Fruit fly (Drosophila melanogaster) whole organism, prepupa: Measurements from ENCODE around the gene CG43938.

Experiments
- Blimp-1 ChIP-seq: fragments of 200-800 bp; sonication (Bioruptor generic); optimal IDR thresholded peaks from 3 replicates; lab custom pipeline; 2017; ENCODE audit warnings: missing biosample characterization, missing genetic modification characterization, mild to moderate bottlenecking, moderate library complexity, missing genetic modification reagents
- CG10631 ChIP-seq: fragments of 200-800 bp; sonication (Bioruptor generic); optimal IDR thresholded peaks from 2 replicates; lab custom pipeline; 2016; ENCODE audit warnings: missing biosample characterization, missing genetic modification characterization
- CG11294 ChIP-seq: fragments of 200-800 bp; sonication (Bioruptor generic); IDR thresholded peaks from 2 replicates; pipeline ENCODE4 v1.3.6; 2022; ENCODE audit warnings: missing biosample characterization, missing genetic modification characterization
- CG11762 ChIP-seq: fragments of 200-800 bp; sonication (Bioruptor generic); optimal IDR thresholded peaks from 3 replicates; lab custom pipeline; 2016; ENCODE audit warnings: missing biosample characterization, missing genetic modification characterization; ENCODE audit not compliant: insufficient read depth
- CG11902 ChIP-seq: fragments of 200-800 bp; sonication (Bioruptor generic); optimal IDR thresholded peaks from 3 replicates; lab custom pipeline; 2016; ENCODE audit warnings: missing biosample characterization, missing genetic modification characterization
- CG1621 ChIP-seq: fragments of 200-800 bp; sonication (Bioruptor generic); optimal IDR thresholded peaks from 3 replicates; lab custom pipeline; 2018; ENCODE audit warnings: missing biosample characterization, mild to moderate bottlenecking, missing genetic modification characterization
- CG16779 ChIP-seq: fragments of 200-800 bp; sonication (Bioruptor generic); optimal IDR thresholded peaks from 3 replicates; lab custom pipeline; 2017; ENCODE audit warnings: missing biosample characterization, mild to moderate bottlenecking, missing genetic modification characterization
- CG31627 ChIP-seq: fragments of 200-800 bp; sonication (Bioruptor generic); optimal IDR thresholded peaks from 3 replicates; lab custom pipeline; 2016; ENCODE audit warnings: missing biosample characterization, missing genetic modification characterization
- CG3919 ChIP-seq: fragments of 200-800 bp; sonication (Bioruptor generic); optimal IDR thresholded peaks from 3 replicates; lab custom pipeline; 2016; ENCODE audit warnings: missing biosample characterization, missing genetic modification characterization
- CG4318 ChIP-seq: fragments of 200-800 bp; sonication (Bioruptor generic); optimal IDR thresholded peaks from 3 replicates; lab custom pipeline; 2017; ENCODE audit warnings: missing biosample characterization, mild to moderate bottlenecking, missing genetic modification characterization
- CG6163 ChIP-seq: fragments of 200-800 bp; sonication (Bioruptor generic); IDR thresholded peaks from 3 replicates; pipeline ENCODE4 v1.3.6; 2022; ENCODE audit warnings: missing biosample characterization, missing genetic modification characterization
- CG6276 ChIP-seq: fragments of 200-800 bp; sonication (Bioruptor generic); optimal IDR thresholded peaks from 2 replicates; lab custom pipeline; 2017; ENCODE audit warnings: missing biosample characterization, mild to moderate bottlenecking, missing genetic modification characterization
- CG6792 ChIP-seq: fragments of 200-800 bp; sonication (Bioruptor generic); optimal IDR thresholded peaks from 3 replicates; lab custom pipeline; 2016; ENCODE audit warnings: missing biosample characterization, missing genetic modification characterization
- CG6854 ChIP-seq: fragments of 200-800 bp; sonication (Bioruptor generic); optimal IDR thresholded peaks from 2 replicates; lab custom pipeline; 2017; ENCODE audit warnings: missing biosample characterization, mild to moderate bottlenecking, missing genetic modification characterization
- CG7368 ChIP-seq: fragments of 200-800 bp; sonication (Bioruptor generic); optimal IDR thresholded peaks from 3 replicates; lab custom pipeline; 2016; ENCODE audit warnings: missing biosample characterization, missing genetic modification characterization
- CG8119 ChIP-seq: fragments of 200-800 bp; sonication (Bioruptor generic); IDR thresholded peaks from 3 replicates; pipeline ENCODE4 v1.3.6; 2022; ENCODE audit warnings: missing biosample characterization, missing genetic modification characterization
- CG8632 ChIP-seq: fragments of 200-800 bp; sonication (Bioruptor generic); optimal IDR thresholded peaks from 3 replicates; lab custom pipeline; 2016; ENCODE audit warnings: missing biosample characterization, missing genetic modification characterization
- Eip78C ChIP-seq: fragments of 200-800 bp; sonication (Bioruptor generic); peaks from one replicate; lab custom pipeline; 2016; ENCODE audit warnings: missing biosample characterization, missing genetic modification characterization
- Eip93F ChIP-seq: fragments of 200-800 bp; sonication (Bioruptor generic); optimal IDR thresholded peaks from 2 replicates; lab custom pipeline; 2016; ENCODE audit warnings: missing biosample characterization, mild to moderate bottlenecking, missing genetic modification characterization
- Ets21C ChIP-seq: fragments of 200-800 bp; sonication (Bioruptor generic); optimal IDR thresholded peaks from 3 replicates; lab custom pipeline; 2016; ENCODE audit warnings: missing biosample characterization, missing genetic modification characterization
- Gug ChIP-seq: fragments of 200-800 bp; sonication (Bioruptor generic); IDR thresholded peaks from 2 replicates; pipeline ENCODE4 v1.3.6; 2022; ENCODE audit warnings: missing biosample characterization, missing genetic modification characterization
- Hr39 ChIP-seq: fragments of 200-800 bp; sonication (Bioruptor generic); optimal IDR thresholded peaks from 2 replicates; lab custom pipeline; 2016; ENCODE audit warnings: missing biosample characterization, missing genetic modification characterization
- Hr4 ChIP-seq: fragments of 200-800 bp; sonication (Bioruptor generic); optimal IDR thresholded peaks from 3 replicates; lab custom pipeline; 2016; ENCODE audit warnings: missing biosample characterization, missing genetic modification characterization
- Lpt ChIP-seq: fragments of 200-800 bp; sonication (Bioruptor generic); optimal IDR thresholded peaks from 3 replicates; lab custom pipeline; 2016; ENCODE audit warnings: missing biosample characterization, missing genetic modification characterization
- Met ChIP-seq: fragments of 200-800 bp; sonication (Bioruptor generic); optimal IDR thresholded peaks from 3 replicates; lab custom pipeline; 2016; ENCODE audit warnings: missing biosample characterization, missing genetic modification characterization
- OdsH ChIP-seq: fragments of 200-800 bp; sonication (Bioruptor generic); optimal IDR thresholded peaks from 3 replicates; lab custom pipeline; 2016; ENCODE audit warnings: missing biosample characterization, missing genetic modification characterization
- Sox102F ChIP-seq: fragments of 200-800 bp; sonication (Bioruptor generic); optimal IDR thresholded peaks from 2 replicates; lab custom pipeline; 2016; ENCODE audit warnings: missing biosample characterization, mild to moderate bottlenecking, missing genetic modification characterization
- Sox15 ChIP-seq: fragments of 200-800 bp; sonication (Bioruptor generic); optimal IDR thresholded peaks from 3 replicates; lab custom pipeline; 2016; ENCODE audit warnings: missing biosample characterization, missing genetic modification characterization
- cyc ChIP-seq: fragments of 200-800 bp; sonication (Bioruptor generic); optimal IDR thresholded peaks from 3 replicates; lab custom pipeline; 2016; ENCODE audit warnings: missing biosample characterization, missing genetic modification characterization
- dac ChIP-seq: fragments of 200-800 bp; sonication (Bioruptor generic); optimal IDR thresholded peaks from 2 replicates; lab custom pipeline; 2017; ENCODE audit warnings: missing biosample characterization, mild to moderate bottlenecking, missing genetic modification characterization
- eg ChIP-seq: fragments of 200-800 bp; sonication (Bioruptor generic); IDR thresholded peaks from 3 replicates; pipeline ENCODE4 v1.3.6; 2022; ENCODE audit warnings: missing biosample characterization, missing genetic modification characterization
- esn ChIP-seq: fragments of 200-800 bp; sonication (Bioruptor generic); optimal IDR thresholded peaks from 2 replicates; lab custom pipeline; 2016; ENCODE audit warnings: missing biosample characterization, mild to moderate bottlenecking, missing genetic modification characterization, moderate library complexity
- fd85E ChIP-seq: fragments of 200-800 bp; sonication (Bioruptor generic); optimal IDR thresholded peaks from 3 replicates; lab custom pipeline; 2016; ENCODE audit warnings: missing biosample characterization, missing genetic modification characterization
- lz ChIP-seq: fragments of 200-800 bp; sonication (Bioruptor generic); optimal IDR thresholded peaks from 3 replicates; lab custom pipeline; 2016; ENCODE audit warnings: missing biosample characterization, missing genetic modification characterization
- pdm3 ChIP-seq: fragments of 200-800 bp; sonication (Bioruptor generic); optimal IDR thresholded peaks from 3 replicates; lab custom pipeline; 2016; ENCODE audit warnings: missing biosample characterization, missing genetic modification characterization
- salr ChIP-seq, 2 experiments: fragments of 200-800 bp; sonication (Bioruptor generic); optimal IDR thresholded peaks; 3 replicates each; lab custom pipeline; 2016 to 2018; ENCODE audit warnings: missing biosample characterization in 2 of 2, missing genetic modification characterization in 2 of 2, mild to moderate bottlenecking in 1 of 2
- spab ChIP-seq: fragments of 200-800 bp; sonication (Bioruptor generic); optimal IDR thresholded peaks from 2 replicates; lab custom pipeline; 2017; ENCODE audit warnings: missing biosample characterization, mild to moderate bottlenecking, missing genetic modification characterization, missing genetic modification reagents
- ss ChIP-seq, 2 experiments: fragments of 200-800 bp; sonication (Bioruptor generic); optimal IDR thresholded peaks; 2 replicates in 1 of 2; 3 replicates in 1 of 2; lab custom pipeline; 2017 to 2018; ENCODE audit warnings: mild to moderate bottlenecking in 2 of 2, missing biosample characterization in 2 of 2, missing genetic modification characterization in 2 of 2, moderate library complexity in 1 of 2
- svp ChIP-seq: fragments of 200-800 bp; sonication (Bioruptor generic); peaks from one replicate; lab custom pipeline; 2016; ENCODE audit warnings: missing biosample characterization, missing genetic modification characterization
- topi ChIP-seq: fragments of 200-800 bp; sonication (Bioruptor generic); optimal IDR thresholded peaks from 3 replicates; lab custom pipeline; 2016; ENCODE audit warnings: missing biosample characterization, missing genetic modification characterization
- vri ChIP-seq: fragments of 200-800 bp; sonication (Bioruptor generic); optimal IDR thresholded peaks from 3 replicates; lab custom pipeline; 2016; ENCODE audit warnings: missing biosample characterization, mild to moderate bottlenecking, missing genetic modification characterization

Gene CG43938

dm6 chr3L:21099019-21099447, 22.4 kb upstream of the CG43938 start (continued):
- TF ChIP-seq Sox15 (peak; percentile 60), CG11902 (GFP tag; lab: Kevin White, UChicago) (peak; percentile 20), CG8632 (GFP tag; lab: Kevin White, UChicago) (peak; percentile 42), Ets21C (GFP tag; lab: Kevin White, UChicago) (peak; percentile 62), OdsH (GFP tag; lab: Kevin White, UChicago) (peak; percentile 59), pdm3 (GFP tag; lab: Kevin White, UChicago) (peak; percentile 65), Sox102F (peak; percentile 49), CG3919 (GFP tag; lab: Kevin White, UChicago) (peak; percentile 54), topi (peak; percentile 75), vri (GFP tag; lab: Kevin White, UChicago) (no peak), Blimp-1 (peak; percentile 30), CG8119 (GFP tag; lab: Robert Waterston, UW) (no peak; the same call in 2 of the 3 replicates), esn (GFP tag; lab: Kevin White, UChicago) (peak; percentile 89), CG10631 (GFP tag; lab: Kevin White, UChicago) (peak; percentile 58), svp (GFP tag; lab: Kevin White, UChicago) (peak; percentile 89), Lpt (peak; percentile 31), ss (GFP tag; optimal IDR thresholded peaks at IDR 0.05; lab: Kevin White, UChicago) (peak in 1 of 2 experiments; percentile 7), fd85E (GFP tag; lab: Kevin White, UChicago) (no peak), CG11762 (GFP tag; lab: Kevin White, UChicago) (no peak), CG6276 (GFP tag; lab: Kevin White, UChicago) (no peak), CG7368 (GFP tag; lab: Kevin White, UChicago) (peak; percentile 24), Eip93F (no peak), Hr39 (GFP tag; lab: Kevin White, UChicago) (peak; percentile 61), lz (GFP tag; lab: Kevin White, UChicago) (peak; percentile 78), Gug (no peak), dac (GFP tag; lab: Kevin White, UChicago) (no peak), CG6792 (peak; percentile 49), spab (GFP tag; lab: Kevin White, UChicago) (peak; percentile 56), CG16779 (tag; lab: Kevin White, UChicago) (peak; percentile 36), Met (peak; percentile 73), cyc (GFP tag; lab: Kevin White, UChicago) (peak; percentile 61), Hr4 (GFP tag; lab: Kevin White, UChicago) (peak; percentile 35), CG31627 (GFP tag; lab: Kevin White, UChicago) (peak; percentile 63), salr (GFP tag; optimal IDR thresholded peaks at IDR 0.05; lab: Kevin White, UChicago) (peak in 1 of 2 experiments; percentile 78), CG11294 (GFP tag; lab: Robert Waterston, UW) (no peak), CG4318 (GFP tag; lab: Kevin White, UChicago) (no peak)

dm6 chr3L:21099908-21100307, 21.5 kb upstream of the CG43938 start:
- peak; percentile 18 for TF ChIP-seq CG6854
- TF ChIP-seq Eip78C (GFP tag; lab: Kevin White, UChicago) = peak; percentile 48
- no peak for TF ChIP-seq CG1621 (tag; lab: Kevin White, UChicago)
- TF ChIP-seq CG6163 (GFP tag; lab: Robert Waterston, UW) = peak; percentile 45; the same call in 1 of the 3 replicates
- peak; percentile 43; the same call in 2 of the 3 replicates for TF ChIP-seq eg (GFP tag; lab: Robert Waterston, UW)
- TF ChIP-seq, all 60 proteins: peak for 4
